Worm (Caenorhabditis elegans): ENCODE results near the gene C36E8.6.
A peak's percentile ranks its signal among the peaks of the same experiment; 100 is the strongest.

C36E8.6 gene

ce11 chrIII:4037332-4037731, 49.5 kb downstream of the C36E8.6 start:
- 0 out of 2 replicates have a peak, but pooled peaks have one; percentile 11 for TF ChIP-seq F44E2.7 (GFP tag; IDR thresholded peaks at IDR 0.05)
- 0 out of 2 replicates have a peak, but pooled peaks have one; percentile 52 for TF ChIP-seq hmg-1.1 (GFP tag; IDR thresholded peaks at IDR 0.05)
- TF ChIP-seq set-16 (GFP tag; IDR thresholded peaks at IDR 0.05), result peak; percentile 84
- no peak for TF ChIP-seq F10B5.3 (tag; optimal IDR thresholded peaks at IDR 0.05)
- peak; percentile 64 for TF ChIP-seq hlh-11 (tag; optimal IDR thresholded peaks at IDR 0.05)
- TF ChIP-seq dpl-1 (GFP tag; optimal IDR thresholded peaks at IDR 0.05), result peak; percentile 4
- 0 out of 2 replicates have a peak, but pooled peaks have one; percentile 10 for TF ChIP-seq dmd-6 (GFP tag; IDR thresholded peaks at IDR 0.05)
- TF ChIP-seq fos-1 (tag; optimal IDR thresholded peaks at IDR 0.05), result no peak
- peak; percentile 40 for TF ChIP-seq mes-2 (tag; optimal IDR thresholded peaks at IDR 0.05; ENCODE audit: poor library complexity, severe bottlenecking)
- 0 out of 2 replicates have a peak, but pooled peaks have one; percentile 62 for TF ChIP-seq egl-43 (GFP tag; IDR thresholded peaks at IDR 0.05)
- TF ChIP-seq mxl-3 (GFP tag; optimal IDR thresholded peaks at IDR 0.05), result peak; percentile 19
- TF ChIP-seq unc-39 (tag; optimal IDR thresholded peaks at IDR 0.05), result no peak
- 0 out of 2 replicates have a peak, but pooled peaks have one; percentile 25 for TF ChIP-seq tra-1 (GFP tag; IDR thresholded peaks at IDR 0.05)
- peak in 1 of 2 experiments; percentile 40 for TF ChIP-seq lsy-2 (tag; optimal IDR thresholded peaks at IDR 0.05)
- TF ChIP-seq php-3 (GFP tag; IDR thresholded peaks at IDR 0.05), result no peak
- TF ChIP-seq arid-1 (GFP tag; conservative IDR thresholded peaks at IDR 0.05), result 0 out of 2 replicates have a peak, but pooled peaks have one; percentile 31
- TF ChIP-seq hlh-30 (tag; optimal IDR thresholded peaks at IDR 0.05; ENCODE audit: insufficient read depth), result peak; percentile 6
- no peak for TF ChIP-seq jun-1 (tag; optimal IDR thresholded peaks at IDR 0.05)
- peak; percentile 29 for TF ChIP-seq mep-1 (tag; optimal IDR thresholded peaks at IDR 0.05)
- TF ChIP-seq pqm-1 (tag; optimal IDR thresholded peaks at IDR 0.05), result no peak
- peak; percentile 42 for TF ChIP-seq nhr-6 (tag; optimal IDR thresholded peaks at IDR 0.05)

Measured in whole organism, L4 larva.